Fruit fly (Drosophila melanogaster) whole organism, prepupa: ENCODE measurements around the gene CG14712.
A peak's percentile ranks its signal among the peaks of the same experiment; 100 is the strongest.

Experiments
- CG9139 ChIP-seq: fragments of 200-800 bp; sonication (Bioruptor generic); optimal IDR thresholded peaks from 3 replicates; lab custom pipeline; 2017; ENCODE audit warnings: missing biosample characterization, mild to moderate bottlenecking, missing genetic modification characterization
- Eip78C ChIP-seq: fragments of 200-800 bp; sonication (Bioruptor generic); peaks from one replicate; lab custom pipeline; 2016; ENCODE audit warnings: missing biosample characterization, missing genetic modification characterization
- Ets21C ChIP-seq: fragments of 200-800 bp; sonication (Bioruptor generic); optimal IDR thresholded peaks from 3 replicates; lab custom pipeline; 2016; ENCODE audit warnings: missing biosample characterization, missing genetic modification characterization
- Ets96B ChIP-seq: fragments of 200-800 bp; optimal IDR thresholded peaks from 2 replicates; lab custom pipeline; 2019; ENCODE audit warnings: missing biosample characterization, mild to moderate bottlenecking, missing genetic modification characterization, moderate library complexity
- Hr4 ChIP-seq: fragments of 200-800 bp; sonication (Bioruptor generic); optimal IDR thresholded peaks from 3 replicates; lab custom pipeline; 2016; ENCODE audit warnings: missing biosample characterization, missing genetic modification characterization
- Sox102F ChIP-seq: fragments of 200-800 bp; sonication (Bioruptor generic); optimal IDR thresholded peaks from 2 replicates; lab custom pipeline; 2016; ENCODE audit warnings: missing biosample characterization, mild to moderate bottlenecking, missing genetic modification characterization
- Sox15 ChIP-seq: fragments of 200-800 bp; sonication (Bioruptor generic); optimal IDR thresholded peaks from 3 replicates; lab custom pipeline; 2016; ENCODE audit warnings: missing biosample characterization, missing genetic modification characterization
- pdm3 ChIP-seq: fragments of 200-800 bp; sonication (Bioruptor generic); optimal IDR thresholded peaks from 3 replicates; lab custom pipeline; 2016; ENCODE audit warnings: missing biosample characterization, missing genetic modification characterization
- svp ChIP-seq: fragments of 200-800 bp; sonication (Bioruptor generic); peaks from one replicate; lab custom pipeline; 2016; ENCODE audit warnings: missing biosample characterization, missing genetic modification characterization
- topi ChIP-seq: fragments of 200-800 bp; sonication (Bioruptor generic); optimal IDR thresholded peaks from 3 replicates; lab custom pipeline; 2016; ENCODE audit warnings: missing biosample characterization, missing genetic modification characterization

DNA sequence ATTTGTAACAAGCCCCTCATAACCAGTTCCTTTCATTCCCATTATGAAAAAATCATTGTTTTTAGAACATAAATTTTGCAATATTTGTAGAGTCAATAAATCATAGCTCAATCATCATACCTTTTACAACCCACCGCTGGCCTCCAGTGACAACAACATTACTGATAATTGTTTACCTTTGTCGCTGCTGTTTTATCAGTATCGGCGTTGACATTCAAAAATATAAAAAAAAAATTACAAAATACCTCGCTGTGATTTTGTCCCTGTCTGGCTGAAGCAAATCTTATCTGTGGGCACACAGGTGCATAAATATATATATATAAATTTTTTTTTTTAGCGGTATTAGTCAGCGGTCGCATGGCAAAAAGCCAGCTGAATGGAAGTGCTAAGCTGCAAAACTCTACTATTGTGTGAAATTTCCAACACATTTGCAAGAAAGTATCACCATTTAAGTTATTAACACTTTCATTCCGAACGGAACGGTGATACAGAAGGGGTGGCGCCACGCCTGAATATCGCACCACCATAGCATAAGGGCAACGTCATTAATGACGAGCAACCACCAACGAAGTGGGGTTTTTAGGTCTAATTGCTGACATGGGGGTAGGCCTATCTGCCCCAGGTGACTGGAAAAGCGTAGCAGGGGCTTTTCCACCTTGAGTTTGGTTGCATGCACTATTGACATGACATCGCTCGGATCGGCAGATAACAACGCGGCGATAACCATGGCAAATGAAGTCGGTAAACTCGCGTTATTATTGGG is 37.5 kb downstream of the CG14712 start:
- TF ChIP-seq pdm3 (GFP tag; lab: Kevin White, UChicago): no peak
- no peak for TF ChIP-seq topi (GFP tag; lab: Kevin White, UChicago)
- no peak for TF ChIP-seq CG9139 (GFP tag; lab: Kevin White, UChicago)
- no peak for TF ChIP-seq Ets96B (tag; lab: Kevin White, UChicago)
- TF ChIP-seq Eip78C: peak; percentile 7
- no peak for TF ChIP-seq Hr4 (GFP tag; lab: Kevin White, UChicago)
- no peak for TF ChIP-seq Sox15 (GFP tag; lab: Kevin White, UChicago)
- TF ChIP-seq Ets21C: no peak
- TF ChIP-seq svp (GFP tag; lab: Kevin White, UChicago): peak; percentile 91
- TF ChIP-seq Sox102F: no peak
